Worm (Caenorhabditis elegans): ENCODE results near the gene F28A10.7.
A peak's percentile ranks its signal among the peaks of the same experiment; 100 is the strongest.
"Not testable (repeated sequence)": the region's sequence is repeated elsewhere in the genome, so short reads cannot be mapped to it uniquely, and the experiment has no call there.

F28A10.7 gene

ce11 chrII:861564-861963 is 16.0 kb upstream of the F28A10.7 start, which contains the start of gene Y46B2A.4:
TSS of gene Y46B2A.4 (plus strand) at chrII:861864.
- no peak for TF ChIP-seq unc-62 (GFP tag; optimal IDR thresholded peaks at IDR 0.05)
- TF ChIP-seq crh-2 (tag; optimal IDR thresholded peaks at IDR 0.05): no peak
- TF ChIP-seq nhr-6 (tag; optimal IDR thresholded peaks at IDR 0.05): no peak
- TF ChIP-seq ztf-11 (tag; optimal IDR thresholded peaks at IDR 0.05): no peak
- no peak for TF ChIP-seq sma-9 (GFP tag; optimal IDR thresholded peaks at IDR 0.05)
- no peak for TF ChIP-seq sma-9 (tag; optimal IDR thresholded peaks at IDR 0.05)
- TF ChIP-seq C34F6.9 (tag; optimal IDR thresholded peaks at IDR 0.05): no peak
- TF ChIP-seq ceh-82 (tag; optimal IDR thresholded peaks at IDR 0.05): no peak
- no peak for TF ChIP-seq zag-1 (tag; optimal IDR thresholded peaks at IDR 0.05)
- TF ChIP-seq snpc-4 (tag; optimal IDR thresholded peaks at IDR 0.05): no peak
- TF ChIP-seq R02D3.7 (tag; optimal IDR thresholded peaks at IDR 0.05): no peak
- TF ChIP-seq lin-13 (GFP tag; optimal IDR thresholded peaks at IDR 0.05): no peak
- no peak for TF ChIP-seq gmeb-1 (tag; optimal IDR thresholded peaks at IDR 0.05)
- TF ChIP-seq nhr-21 (tag; optimal IDR thresholded peaks at IDR 0.05): no peak
- TF ChIP-seq dmd-4 (tag; optimal IDR thresholded peaks at IDR 0.05): no peak
- no peak for TF ChIP-seq nhr-237 (tag; optimal IDR thresholded peaks at IDR 0.05)
- no peak for TF ChIP-seq lin-11 (tag; optimal IDR thresholded peaks at IDR 0.05)
- no peak for TF ChIP-seq ztf-1 (GFP tag; conservative IDR thresholded peaks at IDR 0.05)
- TF ChIP-seq peb-1 (tag; optimal IDR thresholded peaks at IDR 0.05): no peak

- TF ChIP-seq ztf-11, elt-3, R02D3.7 (tag; optimal IDR thresholded peaks at IDR 0.05): not testable (repeated sequence)
These were observed 5.0 kb upstream of the F28A10.7 start, which contains the start of gene F28A10.5 for ce11 chrII:850567-850966. TSS of gene F28A10.5 (minus strand) at chrII:850667.

ce11 chrII:848519-848918 is 3.0 kb upstream of the F28A10.7 start, which contains the start of the genes acdh-9 and F28A10.13:
TSS of gene acdh-9 (minus strand) at chrII:848603.
TSS of gene F28A10.13 (plus strand) at chrII:848812.
- TF ChIP-seq mdl-1 (tag; optimal IDR thresholded peaks at IDR 0.05) (peak; percentile 70 to 83), blmp-1 (tag; optimal IDR thresholded peaks at IDR 0.05; ENCODE audit: insufficient read depth) (peak; percentile 20), fos-1 (tag; optimal IDR thresholded peaks at IDR 0.05) (peak; percentile 71), nhr-11 (tag; optimal IDR thresholded peaks at IDR 0.05) (no peak), aly-2 (tag; optimal IDR thresholded peaks at IDR 0.05) (no peak), nhr-6 (tag; optimal IDR thresholded peaks at IDR 0.05) (peak; percentile 11), crh-2 (tag; optimal IDR thresholded peaks at IDR 0.05) (peak; percentile 64), sma-9 (GFP tag; optimal IDR thresholded peaks at IDR 0.05) (peak; percentile 69), sma-9 (tag; optimal IDR thresholded peaks at IDR 0.05) (no peak), ceh-16 (tag; optimal IDR thresholded peaks at IDR 0.05) (no peak), mab-5 (tag; optimal IDR thresholded peaks at IDR 0.05) (no peak), nhr-129 (tag; optimal IDR thresholded peaks at IDR 0.05) (peak; percentile 82), ztf-1 (GFP tag; conservative IDR thresholded peaks at IDR 0.05) (no peak), ama-1 (optimal IDR thresholded peaks at IDR 0.05) (peak; percentile 72), C34F6.9 (tag; optimal IDR thresholded peaks at IDR 0.05) (peak; percentile 58), gmeb-1 (tag; optimal IDR thresholded peaks at IDR 0.05) (peak; percentile 44), lin-13 (GFP tag; optimal IDR thresholded peaks at IDR 0.05) (peak; percentile 34), sma-3 (GFP tag; optimal IDR thresholded peaks at IDR 0.05) (no peak), F13H6.1 (tag; optimal IDR thresholded peaks at IDR 0.05) (peak; percentile 83), ztf-11 (tag; optimal IDR thresholded peaks at IDR 0.05) (no peak), lsy-2 (tag; optimal IDR thresholded peaks at IDR 0.05) (peak in 1 of 2 experiments; percentile 61)

- no peak for TF ChIP-seq Y55F3AM.14 (GFP tag; optimal IDR thresholded peaks at IDR 0.05)
- no peak for TF ChIP-seq egl-27 (tag; optimal IDR thresholded peaks at IDR 0.05)
- no peak for TF ChIP-seq C34F6.9 (tag; optimal IDR thresholded peaks at IDR 0.05)
- no peak for TF ChIP-seq lin-13 (GFP tag; optimal IDR thresholded peaks at IDR 0.05)
- no peak for TF ChIP-seq mab-5 (tag; optimal IDR thresholded peaks at IDR 0.05)
- TF ChIP-seq nhr-11 (tag; optimal IDR thresholded peaks at IDR 0.05): no peak
- no peak for TF ChIP-seq F13H6.1 (tag; optimal IDR thresholded peaks at IDR 0.05)
- TF ChIP-seq nhr-237 (tag; optimal IDR thresholded peaks at IDR 0.05): no peak
These were observed 1.5 kb downstream of the F28A10.7 start, which contains the start of gene F28A10.4 for ce11 chrII:843971-844370. TSS of gene F28A10.4 (plus strand) at chrII:844271.

ce11 chrII:840131-840530 is 5.4 kb downstream of the F28A10.7 start, which contains the start of gene clc-33:
TSS of gene clc-33 (plus strand) at chrII:840431.
- no peak for TF ChIP-seq peb-1 (tag; optimal IDR thresholded peaks at IDR 0.05)
